Worm (Caenorhabditis elegans): ENCODE results near the gene cky-1.

Gene cky-1

DNA sequence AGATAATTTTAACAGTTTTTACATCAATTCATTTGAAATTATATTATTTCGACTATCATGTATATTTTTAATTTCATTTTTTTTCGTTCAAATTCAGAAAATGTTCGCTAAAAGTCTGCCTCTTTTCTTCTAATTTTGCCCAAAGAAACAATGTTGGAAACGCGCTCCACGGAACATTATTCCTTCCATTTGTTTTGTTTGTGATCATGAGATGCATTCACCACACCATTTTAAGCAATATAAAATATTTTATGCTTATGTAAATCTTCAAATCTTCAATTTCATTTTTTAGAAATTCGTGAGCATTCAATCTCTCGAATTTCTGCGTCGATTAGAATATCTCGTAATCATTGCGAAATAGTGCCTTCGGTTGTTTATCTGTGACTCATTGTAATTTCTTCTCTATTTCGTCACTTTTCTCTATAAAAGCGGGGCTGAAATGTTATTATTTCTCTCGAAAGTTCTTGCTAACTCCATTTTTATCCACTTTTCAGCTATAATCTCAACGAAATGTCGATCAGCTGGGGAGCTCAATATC, 39.1 kb upstream of the cky-1 start, which contains the start of gene istr-1 (continued):
- no peak for TF ChIP-seq aptf-3 (GFP tag; IDR thresholded peaks at IDR 0.05)

DNA sequence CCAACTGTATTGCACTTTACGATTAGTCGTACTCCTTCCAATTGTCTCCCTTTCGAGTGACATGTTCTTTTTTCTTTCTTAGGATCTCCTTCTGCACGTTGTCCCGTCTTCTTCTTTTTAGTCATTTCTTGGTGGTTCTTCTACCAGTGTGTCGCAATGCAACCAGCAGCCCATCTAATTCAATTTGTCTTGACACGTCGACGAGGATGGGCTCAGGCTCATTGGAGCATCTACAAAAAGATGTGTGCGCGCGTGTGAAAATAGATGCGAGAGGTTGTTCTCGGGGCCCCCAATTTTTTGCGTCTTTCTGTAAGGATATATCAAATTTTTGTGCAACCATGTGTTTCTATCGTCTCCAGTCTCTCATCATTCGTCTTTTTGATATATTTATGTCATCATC, 34.9 kb upstream of the cky-1 start:
- no peak for TF ChIP-seq snpc-1.1 (tag; optimal IDR thresholded peaks at IDR 0.05; ENCODE audit: insufficient read depth)
- no peak for TF ChIP-seq lin-35 (GFP tag; optimal IDR thresholded peaks at IDR 0.05)
- TF ChIP-seq F22D6.2 (tag; optimal IDR thresholded peaks at IDR 0.05): no peak
- TF ChIP-seq sdz-38 (tag; optimal IDR thresholded peaks at IDR 0.05): no peak
- no peak for TF ChIP-seq ama-1 (optimal IDR thresholded peaks at IDR 0.05)
- no peak for TF ChIP-seq ama-1 (GFP tag; optimal IDR thresholded peaks at IDR 0.05)
- no peak for TF ChIP-seq hsf-1 (GFP tag; IDR thresholded peaks at IDR 0.05)
- no peak for TF ChIP-seq egl-44 (GFP tag; IDR thresholded peaks at IDR 0.05)
- no peak for TF ChIP-seq attf-5 (GFP tag; optimal IDR thresholded peaks at IDR 0.05)
- TF ChIP-seq F33H1.4 (GFP tag; IDR thresholded peaks at IDR 0.05): no peak
- TF ChIP-seq dpff-1 (tag; optimal IDR thresholded peaks at IDR 0.05): no peak
- no peak for TF ChIP-seq lin-26 (GFP tag; IDR thresholded peaks at IDR 0.05)
- no peak for TF ChIP-seq ceh-91 (GFP tag; IDR thresholded peaks at IDR 0.05)
- TF ChIP-seq gei-17 (GFP tag; optimal IDR thresholded peaks at IDR 0.05): no peak

DNA sequence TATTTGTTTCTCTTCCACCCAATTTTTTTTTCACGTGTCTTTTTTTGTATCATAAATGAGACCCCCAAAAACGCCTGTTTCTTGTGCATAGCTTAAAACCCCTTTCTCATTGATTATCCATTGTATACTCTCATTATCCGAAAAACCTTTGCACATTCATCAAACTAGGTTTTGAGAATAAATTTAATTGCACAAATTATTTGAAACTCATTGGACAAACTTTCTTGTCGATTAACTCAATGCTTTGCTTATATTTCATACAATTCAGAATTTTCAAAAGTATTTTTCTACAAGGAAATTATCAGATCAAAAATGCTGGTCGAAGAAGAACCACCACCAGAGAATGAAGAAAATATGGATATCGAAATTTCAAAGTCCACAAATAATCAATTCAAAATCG, 32.4 kb upstream of the cky-1 start, which contains the start of gene R11D1.1:
TSS of gene R11D1.1 (plus strand) at position 301 of the 400 bp plus-strand sequence.
- TF ChIP-seq Y56A3A.18 (GFP tag; IDR thresholded peaks at IDR 0.05) (no peak), nfyb-1 (GFP tag; IDR thresholded peaks at IDR 0.05) (no peak), hmg-1.2 (GFP tag; IDR thresholded peaks at IDR 0.05) (no peak), ceh-100 (GFP tag; IDR thresholded peaks at IDR 0.05) (no peak), B0019.2 (GFP tag; conservative IDR thresholded peaks at IDR 0.05) (no peak), die-1 (tag; optimal IDR thresholded peaks at IDR 0.05) (no peak), F52B5.7 (tag; optimal IDR thresholded peaks at IDR 0.05) (no peak), K11D2.4 (GFP tag; IDR thresholded peaks at IDR 0.05) (no peak), madf-3 (GFP tag; IDR thresholded peaks at IDR 0.05) (no peak), attf-6 (GFP tag; IDR thresholded peaks at IDR 0.05) (no peak), lin-40 (tag; optimal IDR thresholded peaks at IDR 0.05) (no peak), xnd-1 (tag; optimal IDR thresholded peaks at IDR 0.05) (no peak), cebp-1 (GFP tag; IDR thresholded peaks at IDR 0.05) (no peak), cebp-1 (tag; optimal IDR thresholded peaks at IDR 0.05) (no peak)

DNA sequence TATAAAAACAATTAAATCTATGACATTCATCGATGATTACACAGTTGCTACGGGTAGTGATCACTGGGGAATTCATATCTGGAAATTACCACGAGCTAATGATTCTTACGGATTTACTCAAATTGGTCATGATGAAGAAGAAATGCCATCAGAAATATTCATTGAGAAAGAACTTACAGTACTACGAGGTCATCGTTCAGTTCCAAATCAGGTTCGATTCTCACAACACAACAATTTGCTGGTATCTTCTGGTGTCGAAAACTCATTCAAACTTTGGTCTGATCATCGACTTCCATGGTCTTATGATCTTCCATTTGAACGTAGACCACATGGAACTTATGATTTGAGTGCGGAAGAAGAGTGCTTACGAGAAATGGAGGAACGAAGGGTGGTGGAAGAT, 30.0 kb upstream of the cky-1 start:
- TF ChIP-seq lsy-27 (tag; optimal IDR thresholded peaks at IDR 0.05; ENCODE audit: borderline replicate concordance, insufficient read depth) (no peak), snpc-4 (GFP tag; optimal IDR thresholded peaks at IDR 0.05) (no peak), snpc-4 (tag; optimal IDR thresholded peaks at IDR 0.05) (no peak), lin-40 (tag; optimal IDR thresholded peaks at IDR 0.05) (no peak), Y79H2A.3 (GFP tag; conservative IDR thresholded peaks at IDR 0.05) (no peak), aptf-3 (GFP tag; IDR thresholded peaks at IDR 0.05) (no peak), ztf-28 (GFP tag; IDR thresholded peaks at IDR 0.05) (no peak), Y56A3A.18 (GFP tag; IDR thresholded peaks at IDR 0.05) (no peak), egl-18 (GFP tag; IDR thresholded peaks at IDR 0.05) (no peak), C06A6.2 (GFP tag; conservative IDR thresholded peaks at IDR 0.05) (no peak)

All from whole organism, young adult.